Fruit fly (Drosophila melanogaster) whole organism, embryonic: ENCODE results near the gene Ntf-2.

Experiments used
- CG10565 ChIP-seq: fragments of 200-800 bp; sonication (Bioruptor generic); optimal IDR thresholded peaks from 3 replicates; lab custom pipeline; 2016; ENCODE audit warnings: missing biosample characterization, mild to moderate bottlenecking, missing genetic modification characterization
- CG12104 ChIP-seq: fragments of 200-800 bp; sonication (Bioruptor generic); optimal IDR thresholded peaks from 3 replicates; lab custom pipeline; 2016; ENCODE audit warnings: missing biosample characterization, missing genetic modification characterization
- CG12219 ChIP-seq: fragments of 200-800 bp; sonication (Bioruptor generic); optimal IDR thresholded peaks from 3 replicates; lab custom pipeline; 2018; ENCODE audit warnings: missing biosample characterization, mild to moderate bottlenecking, missing genetic modification characterization
- CG13894 ChIP-seq: fragments of 200-800 bp; sonication (Bioruptor generic); optimal IDR thresholded peaks from 3 replicates; lab custom pipeline; 2018; ENCODE audit warnings: missing biosample characterization, mild to moderate bottlenecking, missing genetic modification characterization, moderate library complexity
- CG15269 ChIP-seq: fragments of 200-800 bp; sonication (Bioruptor generic); optimal IDR thresholded peaks from 2 replicates; lab custom pipeline; 2018; ENCODE audit warnings: missing biosample characterization, mild to moderate bottlenecking, missing genetic modification characterization, moderate library complexity
- CG15514 ChIP-seq: fragments of 200-800 bp; sonication (Bioruptor generic); optimal IDR thresholded peaks from 3 replicates; lab custom pipeline; 2017; ENCODE audit warnings: missing biosample characterization, missing genetic modification characterization, mild to moderate bottlenecking, moderate library complexity, missing genetic modification reagents
- CG15696 ChIP-seq: fragments of 200-800 bp; sonication (Bioruptor generic); optimal IDR thresholded peaks from 2 replicates; lab custom pipeline; 2019; ENCODE audit warnings: missing biosample characterization, mild to moderate bottlenecking, missing genetic modification characterization, moderate library complexity
- CG1602 ChIP-seq: fragments of 200-800 bp; sonication (Bioruptor generic); optimal IDR thresholded peaks from 3 replicates; lab custom pipeline; 2016; ENCODE audit warnings: missing biosample characterization, missing genetic modification characterization
- CG17612 ChIP-seq: fragments of 200-800 bp; sonication (Bioruptor generic); IDR thresholded peaks from 2 replicates; pipeline ENCODE4 v1.3.6; 2022; ENCODE audit warnings: missing biosample characterization, missing genetic modification characterization
- CG2202 ChIP-seq: fragments of 200-800 bp; sonication (Bioruptor generic); optimal IDR thresholded peaks from 2 replicates; lab custom pipeline; 2018; ENCODE audit warnings: missing biosample characterization, mild to moderate bottlenecking, missing genetic modification characterization
- CG2678 ChIP-seq: fragments of 200-800 bp; sonication (Bioruptor generic); optimal IDR thresholded peaks from 3 replicates; lab custom pipeline; 2019; ENCODE audit warnings: missing biosample characterization, mild to moderate bottlenecking, missing genetic modification characterization, moderate library complexity
- CG30403 ChIP-seq: fragments of 200-800 bp; sonication (Bioruptor generic); optimal IDR thresholded peaks from 3 replicates; lab custom pipeline; 2016; ENCODE audit warnings: missing biosample characterization, missing genetic modification characterization
- CG3163 ChIP-seq: fragments of 200-800 bp; sonication (Bioruptor generic); optimal IDR thresholded peaks from 3 replicates; lab custom pipeline; 2016; ENCODE audit warnings: missing biosample characterization, missing genetic modification characterization
- CG33213 ChIP-seq: fragments of 200-800 bp; sonication (Bioruptor generic); optimal IDR thresholded peaks from 3 replicates; lab custom pipeline; 2016; ENCODE audit warnings: missing biosample characterization, missing genetic modification characterization
- CG4404 ChIP-seq: fragments of 200-800 bp; sonication (Bioruptor generic); IDR thresholded peaks from 2 replicates; pipeline ENCODE4 v1.3.6; 2022; ENCODE audit warnings: missing biosample characterization, missing genetic modification characterization
- CG5180 ChIP-seq: fragments of 200-800 bp; sonication (Bioruptor generic); optimal IDR thresholded peaks from 3 replicates; lab custom pipeline; 2017; ENCODE audit warnings: missing biosample characterization, missing genetic modification characterization, mild to moderate bottlenecking, moderate library complexity, missing genetic modification reagents
- CG7271 ChIP-seq: fragments of 200-800 bp; sonication (Bioruptor generic); optimal IDR thresholded peaks from 2 replicates; lab custom pipeline; 2018; ENCODE audit warnings: missing biosample characterization, mild to moderate bottlenecking, missing genetic modification characterization, moderate library complexity
- CG8281 ChIP-seq: fragments of 200-800 bp; sonication (Bioruptor generic); optimal IDR thresholded peaks from 2 replicates; lab custom pipeline; 2018; ENCODE audit warnings: missing biosample characterization, mild to moderate bottlenecking, missing genetic modification characterization, moderate library complexity
- CG8478 ChIP-seq: fragments of >200 bp; optimal IDR thresholded peaks from 2 replicates; lab custom pipeline; 2018
- CG8765 ChIP-seq: fragments of 200-800 bp; sonication (Bioruptor generic); IDR thresholded peaks from 2 replicates; pipeline ENCODE4 v1.3.6; 2022; ENCODE audit warnings: missing biosample characterization, missing genetic modification characterization
- CG9727 ChIP-seq: fragments of 200-800 bp; sonication (Bioruptor generic); optimal IDR thresholded peaks from 3 replicates; lab custom pipeline; 2017; ENCODE audit warnings: missing biosample characterization, mild to moderate bottlenecking, missing genetic modification characterization
- Dref ChIP-seq: fragments of 200-800 bp; sonication (Bioruptor generic); IDR thresholded peaks from 2 replicates; pipeline ENCODE4 v1.3.6; 2022; ENCODE audit warnings: missing biosample characterization, missing genetic modification characterization
- GATAe ChIP-seq: fragments of 200-800 bp; sonication (Bioruptor generic); conservative IDR thresholded peaks from 2 replicates; pipeline ENCODE4 v1.3.6; 2022; ENCODE audit warnings: missing biosample characterization, missing genetic modification characterization
- MBD-R2 ChIP-seq: fragments of 200-800 bp; sonication (Bioruptor generic); IDR thresholded peaks from 2 replicates; pipeline ENCODE4 v1.3.6; 2022; ENCODE audit warnings: missing biosample characterization, missing genetic modification characterization
- PHDP ChIP-seq: fragments of 200-800 bp; sonication (Bioruptor generic); optimal IDR thresholded peaks from 3 replicates; lab custom pipeline; 2018; ENCODE audit warnings: missing biosample characterization, mild to moderate bottlenecking, missing genetic modification characterization, moderate library complexity
- Poxn ChIP-seq: fragments of 200-800 bp; sonication (Bioruptor generic); IDR thresholded peaks from 2 replicates; pipeline ENCODE4 v1.3.6; 2022; ENCODE audit warnings: missing biosample characterization, missing genetic modification characterization
- Ptx1 ChIP-seq: fragments of 200-800 bp; sonication (Bioruptor generic); IDR thresholded peaks from 2 replicates; pipeline ENCODE4 v1.3.6; 2022; ENCODE audit warnings: missing biosample characterization, missing genetic modification characterization
- Sin3A ChIP-seq: fragments of >200 bp; optimal IDR thresholded peaks from 2 replicates; lab custom pipeline; 2018
- Sry-β ChIP-seq: fragments of 200-800 bp; sonication (Bioruptor generic); optimal IDR thresholded peaks from 2 replicates; lab custom pipeline; 2018; ENCODE audit warnings: missing biosample characterization, mild to moderate bottlenecking, missing genetic modification characterization, moderate library complexity
- Xrp1 ChIP-seq: fragments of 200-800 bp; sonication (Bioruptor generic); IDR thresholded peaks from 2 replicates; pipeline ENCODE4 v1.3.6; 2022; ENCODE audit warnings: missing biosample characterization, missing genetic modification characterization
- ab ChIP-seq: fragments of 200-800 bp; sonication (Bioruptor generic); optimal IDR thresholded peaks from 2 replicates; lab custom pipeline; 2016; ENCODE audit warnings: missing biosample characterization, missing genetic modification characterization
- al ChIP-seq: fragments of 200-800 bp; sonication (Bioruptor generic); IDR thresholded peaks from 2 replicates; pipeline ENCODE4 v1.3.6; 2022; ENCODE audit warnings: missing biosample characterization, missing genetic modification characterization
- ato ChIP-seq: fragments of 200-800 bp; sonication (Bioruptor generic); IDR thresholded peaks from 2 replicates; pipeline ENCODE4 v1.3.6; 2022; ENCODE audit warnings: missing biosample characterization, missing genetic modification characterization; ENCODE audit not compliant: partially characterized antibody
- cas ChIP-seq: fragments of 200-800 bp; sonication (Bioruptor generic); IDR thresholded peaks from 2 replicates; pipeline ENCODE4 v1.3.6; 2022; ENCODE audit warnings: missing biosample characterization, missing genetic modification characterization
- dan ChIP-seq: fragments of 200-800 bp; sonication (Bioruptor generic); IDR thresholded peaks from 2 replicates; pipeline ENCODE4 v1.3.6; 2022; ENCODE audit warnings: missing biosample characterization, missing genetic modification characterization
- disco-r ChIP-seq: fragments of 200-800 bp; sonication (Bioruptor generic); optimal IDR thresholded peaks from 2 replicates; lab custom pipeline; 2016; ENCODE audit warnings: missing biosample characterization, missing genetic modification characterization
- fd102C ChIP-seq: fragments of 200-800 bp; sonication (Bioruptor generic); optimal IDR thresholded peaks from 2 replicates; lab custom pipeline; 2018; ENCODE audit warnings: missing biosample characterization, mild to moderate bottlenecking, missing genetic modification characterization, moderate library complexity
- fd3F ChIP-seq: fragments of 200-800 bp; sonication (Bioruptor generic); optimal IDR thresholded peaks from 2 replicates; lab custom pipeline; 2018; ENCODE audit warnings: missing biosample characterization, mild to moderate bottlenecking, missing genetic modification characterization, moderate library complexity
- h ChIP-seq: fragments of >200 bp; optimal IDR thresholded peaks from 2 replicates; lab custom pipeline; 2017
- jumu ChIP-seq: fragments of 200-800 bp; sonication (Bioruptor generic); optimal IDR thresholded peaks from 3 replicates; lab custom pipeline; 2016; ENCODE audit warnings: missing biosample characterization, missing genetic modification characterization
- ranshi ChIP-seq: fragments of 200-800 bp; sonication (Bioruptor generic); IDR thresholded peaks from 2 replicates; pipeline ENCODE4 v1.3.6; 2022; ENCODE audit warnings: missing biosample characterization, missing genetic modification characterization
- ro ChIP-seq: fragments of 200-800 bp; sonication (Bioruptor generic); IDR thresholded peaks from 2 replicates; pipeline ENCODE4 v1.3.6; 2022; ENCODE audit warnings: missing biosample characterization, missing genetic modification characterization
- sc ChIP-seq, 3 experiments: fragments of >200 bp in 2 of 3; fragments of 200-800 bp in 1 of 3; sonication (Bioruptor generic) in 1 of 3; optimal IDR thresholded peaks; 2 replicates in 2 of 3; 3 replicates in 1 of 3; lab custom pipeline; 2017; ENCODE audit warnings: mild to moderate bottlenecking in 1 of 3, missing biosample characterization in 1 of 3, missing genetic modification characterization in 1 of 3, missing genetic modification reagents in 1 of 3
- sens ChIP-seq: fragments of 200-800 bp; sonication (Bioruptor generic); peaks from one replicate; lab custom pipeline; 2016; ENCODE audit warnings: missing biosample characterization, missing genetic modification characterization
- sens-2 ChIP-seq: fragments of 200-800 bp; sonication (Bioruptor generic); IDR thresholded peaks from 2 replicates; pipeline ENCODE4 v1.3.6; 2022; ENCODE audit warnings: missing biosample characterization, missing genetic modification characterization
- seq ChIP-seq: fragments of 200-800 bp; sonication (Bioruptor generic); IDR thresholded peaks from 2 replicates; pipeline ENCODE4 v1.3.6; 2022; ENCODE audit warnings: missing biosample characterization, missing genetic modification characterization
- tio ChIP-seq: fragments of 200-800 bp; sonication (Bioruptor generic); optimal IDR thresholded peaks from 2 replicates; lab custom pipeline; 2017; ENCODE audit warnings: missing biosample characterization, missing genetic modification characterization, inconsistent platforms
- toy ChIP-seq: fragments of 200-800 bp; sonication (Bioruptor generic); IDR thresholded peaks from 2 replicates; pipeline ENCODE4 v1.3.6; 2022; ENCODE audit warnings: missing biosample characterization, missing genetic modification characterization
- usp ChIP-seq: fragments of >200 bp; optimal IDR thresholded peaks from 2 replicates; lab custom pipeline; 2017; ENCODE audit warnings: missing biosample characterization, missing genetic modification characterization
- wor ChIP-seq: fragments of 200-800 bp; sonication (Bioruptor generic); IDR thresholded peaks from 2 replicates; pipeline ENCODE4 v1.3.6; 2022; ENCODE audit warnings: missing biosample characterization, missing genetic modification characterization
- zfh1 ChIP-seq: fragments of 200-800 bp; sonication (Bioruptor generic); IDR thresholded peaks from 3 replicates; pipeline ENCODE4 v1.3.6; 2022; ENCODE audit warnings: missing biosample characterization, missing genetic modification characterization

Gene Ntf-2

DNA sequence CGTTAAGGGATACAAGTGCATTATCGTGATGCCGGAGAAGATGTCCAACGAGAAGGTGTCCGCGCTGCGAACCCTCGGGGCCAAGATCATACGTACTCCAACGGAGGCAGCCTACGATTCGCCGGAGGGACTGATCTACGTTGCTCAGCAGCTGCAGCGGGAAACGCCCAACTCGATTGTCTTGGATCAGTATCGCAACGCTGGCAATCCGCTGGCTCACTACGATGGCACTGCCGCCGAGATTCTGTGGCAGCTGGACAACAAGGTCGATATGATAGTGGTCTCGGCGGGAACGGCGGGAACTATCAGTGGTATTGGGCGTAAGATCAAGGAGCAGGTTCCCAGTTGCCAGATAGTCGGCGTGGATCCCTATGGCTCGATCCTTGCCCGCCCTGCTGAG is 12.4 kb downstream of the Ntf-2 start:
- TF ChIP-seq toy (GFP tag; lab: Robert Waterston, UW), result no peak
- TF ChIP-seq Sin3A (lab: Kevin White, UChicago), result no peak
- TF ChIP-seq CG4404 (GFP tag; lab: Robert Waterston, UW), result no peak
- no peak for TF ChIP-seq fd3F (GFP tag; lab: Kevin White, UChicago)
- no peak for TF ChIP-seq CG13894 (tag; lab: Kevin White, UChicago)
- TF ChIP-seq CG2202, result no peak
- TF ChIP-seq tio, result no peak
- no peak for TF ChIP-seq CG8478 (lab: Kevin White, UChicago)
- TF ChIP-seq CG8765 (GFP tag; lab: Robert Waterston, UW), result no peak
- TF ChIP-seq sc (optimal IDR thresholded peaks at IDR 0.05; lab: Kevin White, UChicago), result no peak
- TF ChIP-seq sc (GFP tag; optimal IDR thresholded peaks at IDR 0.05; lab: Kevin White, UChicago), result no peak
- TF ChIP-seq zfh1 (GFP tag; lab: Robert Waterston, UW), result no peak
- no peak for TF ChIP-seq MBD-R2
- TF ChIP-seq wor (GFP tag; lab: Robert Waterston, UW), result no peak
- TF ChIP-seq sens-2, result no peak
- TF ChIP-seq Poxn (GFP tag; lab: Robert Waterston, UW), result no peak
- no peak for TF ChIP-seq GATAe (GFP tag; lab: Robert Waterston, UW)
- no peak for TF ChIP-seq CG15269 (tag; lab: Kevin White, UChicago)
- TF ChIP-seq ro, result no peak
- no peak for TF ChIP-seq ab (GFP tag; lab: Kevin White, UChicago)
- TF ChIP-seq, all 482 proteins: peak for 0

DNA sequence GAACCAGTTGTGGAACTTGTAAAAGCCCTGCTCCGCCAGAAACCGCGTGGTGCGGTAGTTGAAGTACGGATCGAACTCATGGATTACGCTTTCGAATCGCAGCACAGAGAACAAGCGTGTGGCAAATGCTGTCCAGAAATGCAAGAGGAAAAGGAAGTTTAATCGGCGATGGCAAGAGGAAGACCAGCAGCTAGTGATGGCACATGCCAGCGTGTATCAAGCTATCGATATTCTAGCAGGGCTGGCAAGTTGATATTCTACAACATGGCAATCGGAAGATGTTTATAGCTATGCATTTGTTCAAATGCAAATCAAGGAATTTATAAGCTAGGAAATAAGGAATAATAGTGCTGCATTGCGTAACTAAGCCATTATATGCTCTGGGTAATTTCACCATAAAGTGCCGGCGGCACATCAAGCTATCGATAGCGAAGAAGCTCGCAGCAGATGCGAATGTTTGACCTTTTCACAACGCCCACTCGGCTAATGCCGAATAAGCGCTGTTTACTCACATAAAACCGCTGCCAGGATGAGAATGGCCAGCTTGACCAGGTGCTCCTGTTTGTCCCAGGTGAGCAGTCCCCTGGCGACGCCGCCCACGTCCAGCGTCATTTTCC is 17.9 kb downstream of the Ntf-2 start:
- TF ChIP-seq sens (GFP tag; lab: Kevin White, UChicago) (peak; percentile 92), cas (GFP tag; lab: Robert Waterston, UW) (peak; percentile 34; the same call in 1 of the 2 replicates), CG30403 (GFP tag; lab: Kevin White, UChicago) (peak; percentile 63), usp (GFP tag; lab: Kevin White, UChicago) (no peak), CG9727 (GFP tag; lab: Kevin White, UChicago) (peak; percentile 85), CG2678 (tag; lab: Kevin White, UChicago) (peak; percentile 60), Ptx1 (GFP tag; lab: Robert Waterston, UW) (peak; percentile 63), ato (GFP tag; lab: Robert Waterston, UW) (peak; percentile 53; the same call in 1 of the 2 replicates), CG12219 (GFP tag; lab: Kevin White, UChicago) (peak; percentile 74), Dref (GFP tag; lab: Robert Waterston, UW) (peak; percentile 88), CG17612 (GFP tag; lab: Robert Waterston, UW) (peak; percentile 14; the same call in 1 of the 2 replicates), CG8478 (lab: Kevin White, UChicago) (no peak), CG2202 (peak; percentile 75), h (lab: Kevin White, UChicago) (no peak), jumu (GFP tag; lab: Kevin White, UChicago) (peak; percentile 54), ranshi (GFP tag; lab: Robert Waterston, UW) (peak; percentile 70), CG10565 (GFP tag; lab: Kevin White, UChicago) (peak; percentile 14), CG15514 (peak; percentile 89), CG5180 (GFP tag; lab: Kevin White, UChicago) (peak; percentile 58), PHDP (tag; lab: Kevin White, UChicago) (peak; percentile 78), CG1602 (no peak), CG33213 (GFP tag; lab: Kevin White, UChicago) (peak; percentile 71), Sry-β (GFP tag; lab: Kevin White, UChicago) (peak; percentile 57), Xrp1 (GFP tag; lab: Robert Waterston, UW) (no peak), dan (GFP tag; lab: Robert Waterston, UW) (no peak), CG7271 (tag; lab: Kevin White, UChicago) (peak; percentile 87), disco-r (GFP tag; lab: Kevin White, UChicago) (peak; percentile 78), CG8281 (tag; lab: Kevin White, UChicago) (peak; percentile 21), fd102C (GFP tag; lab: Kevin White, UChicago) (peak; percentile 33), CG3163 (GFP tag; lab: Kevin White, UChicago) (peak; percentile 59), CG15696 (tag; lab: Kevin White, UChicago) (peak; percentile 20), seq (GFP tag; lab: Robert Waterston, UW) (peak; percentile 49; the same call in 1 of the 2 replicates), al (GFP tag; lab: Robert Waterston, UW) (peak; percentile 48; the same call in 1 of the 2 replicates), CG12104 (peak; percentile 64)
